Fruit fly (Drosophila melanogaster): ENCODE results near the gene CG15142.

DNA sequence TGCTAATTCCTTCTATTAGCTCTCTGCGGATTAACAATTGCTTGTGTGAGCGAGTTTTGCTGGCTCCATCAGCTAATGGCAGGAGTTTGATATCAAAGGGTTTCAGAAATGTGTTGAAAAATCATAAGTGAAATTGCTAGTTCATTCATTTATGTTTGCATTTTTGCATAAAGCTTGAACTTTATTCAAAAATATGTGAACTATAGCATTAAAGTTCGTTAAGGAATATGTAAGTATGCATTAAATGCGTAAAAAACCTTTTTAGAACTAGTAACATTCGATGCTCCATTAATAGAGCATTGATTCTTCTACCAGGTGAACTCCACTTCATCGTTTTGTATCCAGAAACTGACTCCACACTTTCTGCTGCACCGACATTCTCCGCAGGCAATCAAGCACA, 5.9 kb downstream of the CG15142 start:
- TF ChIP-seq Sin3A (optimal IDR thresholded peaks at IDR 0.05) (no peak), h (optimal IDR thresholded peaks at IDR 0.05) (no peak), psq (optimal IDR thresholded peaks at IDR 0.05) (no peak), Myc (optimal IDR thresholded peaks at IDR 0.05) (no peak)

All from Kc167 (cell line).